Fruit fly (Drosophila melanogaster) whole organism, embryonic: Measurements from ENCODE around the gene CG8312.

ENCODE experiments used
- B-H2 ChIP-seq: fragments of 200-800 bp; sonication (Bioruptor generic); optimal IDR thresholded peaks from 2 replicates; lab custom pipeline; 2018; ENCODE audit warnings: missing biosample characterization, mild to moderate bottlenecking, missing genetic modification characterization
- BEAF-32 ChIP-seq: fragments of 200-800 bp; sonication (Bioruptor generic); optimal IDR thresholded peaks from 3 replicates; lab custom pipeline; 2017; ENCODE audit warnings: missing biosample characterization, missing genetic modification characterization, mild to moderate bottlenecking, moderate library complexity, missing genetic modification reagents
- C15 ChIP-seq: fragments of 200-800 bp; sonication (Bioruptor generic); IDR thresholded peaks from 3 replicates; pipeline ENCODE4 v1.3.6; 2022; ENCODE audit warnings: missing biosample characterization, missing genetic modification characterization
- CG12942 ChIP-seq: fragments of 200-800 bp; sonication (Bioruptor generic); optimal IDR thresholded peaks from 3 replicates; lab custom pipeline; 2016; ENCODE audit warnings: missing biosample characterization, missing genetic modification characterization
- CG14050 ChIP-seq: fragments of 200-800 bp; sonication (Bioruptor generic); IDR thresholded peaks from 3 replicates; pipeline ENCODE4 v1.3.6; 2022; ENCODE audit warnings: missing biosample characterization, missing genetic modification characterization
- CG14667 ChIP-seq: fragments of 200-800 bp; sonication (Bioruptor generic); IDR thresholded peaks from 2 replicates; pipeline ENCODE4 v1.3.6; 2022; ENCODE audit warnings: missing biosample characterization, missing genetic modification characterization
- CG15011 ChIP-seq: fragments of 200-800 bp; sonication (Bioruptor generic); optimal IDR thresholded peaks from 3 replicates; lab custom pipeline; 2018; ENCODE audit warnings: missing biosample characterization, mild to moderate bottlenecking, missing genetic modification characterization
- CG1602 ChIP-seq: fragments of 200-800 bp; sonication (Bioruptor generic); optimal IDR thresholded peaks from 3 replicates; lab custom pipeline; 2016; ENCODE audit warnings: missing biosample characterization, missing genetic modification characterization
- CG17829 ChIP-seq: fragments of 200-800 bp; optimal IDR thresholded peaks from 2 replicates; lab custom pipeline; 2019; ENCODE audit warnings: missing biosample characterization, mild to moderate bottlenecking, missing genetic modification characterization, moderate library complexity
- CG1792 ChIP-seq: fragments of 200-800 bp; sonication (Bioruptor generic); optimal IDR thresholded peaks from 2 replicates; lab custom pipeline; 2016; ENCODE audit warnings: missing biosample characterization, missing genetic modification characterization
- CG2116 ChIP-seq: fragments of 200-800 bp; sonication (Bioruptor generic); optimal IDR thresholded peaks from 3 replicates; lab custom pipeline; 2018; ENCODE audit warnings: missing biosample characterization, mild to moderate bottlenecking, missing genetic modification characterization
- CG3995 ChIP-seq: fragments of 200-800 bp; sonication (Bioruptor generic); optimal IDR thresholded peaks from 3 replicates; lab custom pipeline; 2016; ENCODE audit warnings: missing biosample characterization, missing genetic modification characterization
- CG4617 ChIP-seq: fragments of 200-800 bp; sonication (Bioruptor generic); optimal IDR thresholded peaks from 3 replicates; lab custom pipeline; 2016; ENCODE audit warnings: missing biosample characterization, missing genetic modification characterization, borderline replicate concordance
- CG6683 ChIP-seq: fragments of 200-800 bp; sonication (Bioruptor generic); optimal IDR thresholded peaks from 2 replicates; lab custom pipeline; 2017; ENCODE audit warnings: missing biosample characterization, mild to moderate bottlenecking, missing genetic modification characterization, missing genetic modification reagents
- CG6854 ChIP-seq: fragments of 200-800 bp; sonication (Bioruptor generic); optimal IDR thresholded peaks from 3 replicates; lab custom pipeline; 2017; ENCODE audit warnings: missing biosample characterization, mild to moderate bottlenecking, missing genetic modification characterization
- CG7357 ChIP-seq: fragments of 200-800 bp; sonication (Bioruptor generic); IDR thresholded peaks from 3 replicates; pipeline ENCODE4 v1.3.6; 2022; ENCODE audit warnings: missing biosample characterization, missing genetic modification characterization
- CG8944 ChIP-seq: fragments of 200-800 bp; sonication (Bioruptor generic); optimal IDR thresholded peaks from 3 replicates; lab custom pipeline; 2016; ENCODE audit warnings: missing biosample characterization, missing genetic modification characterization
- CG9797 ChIP-seq: fragments of 200-800 bp; sonication (Bioruptor generic); optimal IDR thresholded peaks from 3 replicates; lab custom pipeline; 2018; ENCODE audit warnings: missing biosample characterization, mild to moderate bottlenecking, missing genetic modification characterization
- D19B ChIP-seq: fragments of 200-800 bp; sonication (Bioruptor generic); optimal IDR thresholded peaks from 2 replicates; lab custom pipeline; 2017; ENCODE audit warnings: missing biosample characterization, mild to moderate bottlenecking, missing genetic modification characterization
- Doc2 ChIP-seq: fragments of 200-800 bp; sonication (Bioruptor generic); IDR thresholded peaks from 2 replicates; pipeline ENCODE4 v1.3.6; 2022; ENCODE audit warnings: missing biosample characterization, missing genetic modification characterization
- Doc3 ChIP-seq: fragments of 200-800 bp; sonication (Bioruptor generic); IDR thresholded peaks from 3 replicates; pipeline ENCODE4 v1.3.6; 2022; ENCODE audit warnings: missing biosample characterization, missing genetic modification characterization; ENCODE audit not compliant: partially characterized antibody
- ERR ChIP-seq: fragments of 200-800 bp; sonication (Bioruptor generic); optimal IDR thresholded peaks from 2 replicates; lab custom pipeline; 2016; ENCODE audit warnings: missing biosample characterization, missing genetic modification characterization
- Eip74EF ChIP-seq, 2 experiments: fragments of 200-800 bp in 1 of 2; fragments of >200 bp in 1 of 2; sonication (Bioruptor generic) in 1 of 2; optimal IDR thresholded peaks; 2 replicates each; lab custom pipeline; 2017 to 2019; ENCODE audit warnings: missing biosample characterization in 2 of 2, missing genetic modification characterization in 2 of 2, mild to moderate bottlenecking in 1 of 2, moderate library complexity in 1 of 2
- Gsc ChIP-seq: fragments of 200-800 bp; sonication (Bioruptor generic); IDR thresholded peaks from 2 replicates; pipeline ENCODE4 v1.3.6; 2022; ENCODE audit warnings: missing biosample characterization, missing genetic modification characterization
- Hsf ChIP-seq: fragments of 200-800 bp; sonication (Bioruptor generic); optimal IDR thresholded peaks from 3 replicates; lab custom pipeline; 2016; ENCODE audit warnings: missing biosample characterization, missing genetic modification characterization
- NK7.1 ChIP-seq: fragments of 200-800 bp; sonication (Bioruptor generic); optimal IDR thresholded peaks from 3 replicates; lab custom pipeline; 2016; ENCODE audit warnings: missing biosample characterization, missing genetic modification characterization
- Opbp ChIP-seq: fragments of 200-800 bp; sonication (Bioruptor generic); IDR thresholded peaks from 3 replicates; pipeline ENCODE4 v1.3.6; 2022; ENCODE audit warnings: missing biosample characterization, missing genetic modification characterization; ENCODE audit not compliant: partially characterized antibody
- Side ChIP-seq: fragments of 200-800 bp; sonication (Bioruptor generic); optimal IDR thresholded peaks from 2 replicates; lab custom pipeline; 2016; ENCODE audit warnings: missing biosample characterization, missing genetic modification characterization
- Stat92E ChIP-seq, 3 experiments: fragments of >200 bp in 2 of 3; fragments of 200-800 bp in 1 of 3; sonication (Bioruptor generic) in 1 of 3; optimal IDR thresholded peaks; 2 replicates each; lab custom pipeline; 2017 to 2019; ENCODE audit warnings: missing biosample characterization in 3 of 3, missing genetic modification characterization in 3 of 3, mild to moderate bottlenecking in 1 of 3, moderate library complexity in 1 of 3
- ab ChIP-seq: fragments of 200-800 bp; sonication (Bioruptor generic); optimal IDR thresholded peaks from 2 replicates; lab custom pipeline; 2016; ENCODE audit warnings: missing biosample characterization, missing genetic modification characterization
- ase ChIP-seq: fragments of 200-800 bp; sonication (Bioruptor generic); IDR thresholded peaks from 3 replicates; pipeline ENCODE4 v1.3.6; 2022; ENCODE audit warnings: missing biosample characterization, missing genetic modification characterization
- ato ChIP-seq: fragments of 200-800 bp; sonication (Bioruptor generic); IDR thresholded peaks from 2 replicates; pipeline ENCODE4 v1.3.6; 2022; ENCODE audit warnings: missing biosample characterization, missing genetic modification characterization; ENCODE audit not compliant: partially characterized antibody
- bab2 ChIP-seq: fragments of 200-800 bp; sonication (Bioruptor generic); optimal IDR thresholded peaks from 2 replicates; lab custom pipeline; 2016; ENCODE audit warnings: missing biosample characterization, missing genetic modification characterization
- br ChIP-seq: fragments of >200 bp; optimal IDR thresholded peaks from 2 replicates; lab custom pipeline; 2017
- chif ChIP-seq, 2 experiments: fragments of 200-800 bp; sonication (Bioruptor generic); optimal IDR thresholded peaks; 3 replicates each; lab custom pipeline; 2016; ENCODE audit warnings: missing biosample characterization in 2 of 2, missing genetic modification characterization in 2 of 2
- cwo ChIP-seq: fragments of 200-800 bp; sonication (Bioruptor generic); optimal IDR thresholded peaks from 3 replicates; lab custom pipeline; 2017; ENCODE audit warnings: missing biosample characterization, missing genetic modification characterization, mild to moderate bottlenecking, moderate library complexity, missing genetic modification reagents
- ems ChIP-seq: fragments of 200-800 bp; sonication (Bioruptor generic); optimal IDR thresholded peaks from 3 replicates; lab custom pipeline; 2016; ENCODE audit warnings: missing biosample characterization, missing genetic modification characterization
- eve ChIP-seq, 2 experiments: fragments of >200 bp; optimal IDR thresholded peaks; 2 replicates each; lab custom pipeline; 2017; ENCODE audit warnings: missing biosample characterization in 2 of 2, missing genetic modification characterization in 2 of 2
- ftz-f1 ChIP-seq: fragments of 200-800 bp; sonication (Bioruptor generic); optimal IDR thresholded peaks from 2 replicates; lab custom pipeline; 2016; ENCODE audit warnings: missing biosample characterization, missing genetic modification characterization
- gcm2 ChIP-seq: fragments of 200-800 bp; sonication (Bioruptor generic); optimal IDR thresholded peaks from 2 replicates; lab custom pipeline; 2016; ENCODE audit warnings: missing biosample characterization, missing genetic modification characterization
- gro ChIP-seq: fragments of 200-800 bp; sonication (Bioruptor generic); optimal IDR thresholded peaks from 2 replicates; lab custom pipeline; 2016; ENCODE audit warnings: missing biosample characterization, missing genetic modification characterization
- hkb ChIP-seq, 2 experiments: fragments of 200-800 bp in 1 of 2; fragments of >200 bp in 1 of 2; sonication (Bioruptor generic) in 1 of 2; IDR thresholded peaks in 1 of 2; optimal IDR thresholded peaks in 1 of 2; 2 replicates each; pipeline versions ENCODE4 v1.3.6 to Lab custom; 2017 to 2022; ENCODE audit warnings: missing biosample characterization in 1 of 2, missing genetic modification characterization in 1 of 2
- lbe ChIP-seq: fragments of 200-800 bp; sonication (Bioruptor generic); optimal IDR thresholded peaks from 2 replicates; lab custom pipeline; 2016; ENCODE audit warnings: missing biosample characterization, mild to moderate bottlenecking, missing genetic modification characterization
- maf-S ChIP-seq: fragments of 200-800 bp; sonication (Bioruptor generic); optimal IDR thresholded peaks from 2 replicates; lab custom pipeline; 2016; ENCODE audit warnings: missing biosample characterization, missing genetic modification characterization
- pros ChIP-seq: fragments of 200-800 bp; sonication (Bioruptor generic); optimal IDR thresholded peaks from 3 replicates; lab custom pipeline; 2019; ENCODE audit warnings: missing biosample characterization, mild to moderate bottlenecking, missing genetic modification characterization, moderate library complexity
- pzg ChIP-seq: fragments of 200-800 bp; sonication (Bioruptor generic); optimal IDR thresholded peaks from 3 replicates; lab custom pipeline; 2018; ENCODE audit warnings: missing biosample characterization, mild to moderate bottlenecking, missing genetic modification characterization, moderate library complexity
- rib ChIP-seq: fragments of 200-800 bp; sonication (Bioruptor generic); IDR thresholded peaks from 2 replicates; pipeline ENCODE4 v1.3.6; 2022; ENCODE audit warnings: missing biosample characterization, missing genetic modification characterization
- ro ChIP-seq: fragments of 200-800 bp; sonication (Bioruptor generic); IDR thresholded peaks from 2 replicates; pipeline ENCODE4 v1.3.6; 2022; ENCODE audit warnings: missing biosample characterization, missing genetic modification characterization
- salm ChIP-seq: fragments of 200-800 bp; sonication (Bioruptor generic); optimal IDR thresholded peaks from 2 replicates; lab custom pipeline; 2018; ENCODE audit warnings: missing biosample characterization, mild to moderate bottlenecking, missing genetic modification characterization
- sens-2 ChIP-seq: fragments of 200-800 bp; sonication (Bioruptor generic); IDR thresholded peaks from 2 replicates; pipeline ENCODE4 v1.3.6; 2022; ENCODE audit warnings: missing biosample characterization, missing genetic modification characterization
- sisA ChIP-seq: fragments of 200-800 bp; sonication (Bioruptor generic); IDR thresholded peaks from 2 replicates; pipeline ENCODE4 v1.3.6; 2022; ENCODE audit warnings: missing biosample characterization, missing genetic modification characterization
- zen ChIP-seq: fragments of 200-800 bp; sonication (Bioruptor generic); optimal IDR thresholded peaks from 3 replicates; lab custom pipeline; 2018; ENCODE audit warnings: missing biosample characterization, mild to moderate bottlenecking, missing genetic modification characterization, moderate library complexity

CG8312 gene

DNA sequence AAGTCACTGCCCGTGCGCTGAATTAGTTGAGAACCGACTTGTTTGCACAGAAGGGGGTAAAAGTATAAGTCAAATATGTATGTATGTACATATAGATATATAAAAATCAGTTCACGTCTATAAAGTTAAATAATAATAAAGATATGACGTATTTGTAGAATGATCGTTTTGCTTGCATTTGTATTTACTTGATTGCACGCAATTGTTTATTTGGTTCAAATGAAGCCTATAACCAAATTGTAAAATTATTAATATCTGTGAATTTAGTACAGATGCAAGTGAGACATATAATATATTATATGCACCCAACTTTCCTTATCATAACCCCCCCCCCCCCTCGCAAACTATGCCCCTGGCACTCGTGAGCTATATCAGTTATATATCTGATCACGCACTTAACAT lies 9.4 kb downstream of the CG8312 start (continued):
- TF ChIP-seq bab2 (GFP tag; lab: Kevin White, UChicago) (no peak), hkb (optimal IDR thresholded peaks at IDR 0.05; lab: Kevin White, UChicago) (no peak), hkb (GFP tag; IDR thresholded peaks at IDR 0.05; lab: Robert Waterston, UW) (peak; percentile 59), sens-2 (no peak), C15 (GFP tag; lab: Robert Waterston, UW) (no peak), cwo (GFP tag; lab: Kevin White, UChicago) (peak; percentile 78), ase (GFP tag; lab: Robert Waterston, UW) (no peak), ab (GFP tag; lab: Kevin White, UChicago) (no peak), ERR (GFP tag; lab: Kevin White, UChicago) (no peak), Opbp (GFP tag; lab: Robert Waterston, UW) (no peak), Doc3 (GFP tag; lab: Robert Waterston, UW) (no peak), zen (peak; percentile 6), ftz-f1 (no peak), rib (GFP tag; lab: Robert Waterston, UW) (no peak), Doc2 (GFP tag; lab: Robert Waterston, UW) (no peak), CG1792 (GFP tag; lab: Kevin White, UChicago) (no peak), B-H2 (GFP tag; lab: Kevin White, UChicago) (no peak), ro (GFP tag; lab: Robert Waterston, UW) (no peak), salm (tag; lab: Kevin White, UChicago) (peak; percentile 15), br (lab: Kevin White, UChicago) (no peak), Side (no peak), CG1602 (GFP tag; lab: Kevin White, UChicago) (no peak), maf-S (GFP tag; lab: Kevin White, UChicago) (no peak), pros (GFP tag; lab: Kevin White, UChicago) (no peak), Stat92E (GFP tag; optimal IDR thresholded peaks at IDR 0.05; lab: Kevin White, UChicago) (no peak), CG14667 (GFP tag; lab: Robert Waterston, UW) (no peak), Eip74EF (GFP tag; optimal IDR thresholded peaks at IDR 0.05; lab: Kevin White, UChicago) (peak in 1 of 2 experiments; percentile 14), sisA (no peak), BEAF-32 (GFP tag; lab: Kevin White, UChicago) (no peak), eve (GFP tag; optimal IDR thresholded peaks at IDR 0.05; lab: Kevin White, UChicago) (no peak), CG14050 (GFP tag; lab: Robert Waterston, UW) (no peak), lbe (GFP tag; lab: Kevin White, UChicago) (no peak), CG6683 (GFP tag; lab: Kevin White, UChicago) (peak; percentile 26), ems (GFP tag; lab: Kevin White, UChicago) (no peak), ato (GFP tag; lab: Robert Waterston, UW) (no peak), CG4617 (GFP tag; lab: Kevin White, UChicago) (no peak), CG9797 (no peak), CG7357 (GFP tag; lab: Robert Waterston, UW) (no peak), gro (GFP tag; lab: Kevin White, UChicago) (no peak), CG3995 (no peak), gcm2 (GFP tag; lab: Kevin White, UChicago) (no peak), chif (GFP tag; optimal IDR thresholded peaks at IDR 0.05; lab: Kevin White, UChicago) (no peak), CG6854 (peak; percentile 44), pzg (GFP tag; lab: Kevin White, UChicago) (no peak), Gsc (no peak), NK7.1 (GFP tag; lab: Kevin White, UChicago) (no peak), CG17829 (no peak), CG15011 (GFP tag; lab: Kevin White, UChicago) (peak; percentile 72), CG12942 (GFP tag; lab: Kevin White, UChicago) (no peak), CG2116 (GFP tag; lab: Kevin White, UChicago) (no peak), Hsf (GFP tag; lab: Kevin White, UChicago) (no peak), CG8944 (no peak), D19B (GFP tag; lab: Kevin White, UChicago) (peak; percentile 41)
